Worm (Caenorhabditis elegans): ENCODE results near the gene R01H2.1.

The R01H2.1 gene

DNA sequence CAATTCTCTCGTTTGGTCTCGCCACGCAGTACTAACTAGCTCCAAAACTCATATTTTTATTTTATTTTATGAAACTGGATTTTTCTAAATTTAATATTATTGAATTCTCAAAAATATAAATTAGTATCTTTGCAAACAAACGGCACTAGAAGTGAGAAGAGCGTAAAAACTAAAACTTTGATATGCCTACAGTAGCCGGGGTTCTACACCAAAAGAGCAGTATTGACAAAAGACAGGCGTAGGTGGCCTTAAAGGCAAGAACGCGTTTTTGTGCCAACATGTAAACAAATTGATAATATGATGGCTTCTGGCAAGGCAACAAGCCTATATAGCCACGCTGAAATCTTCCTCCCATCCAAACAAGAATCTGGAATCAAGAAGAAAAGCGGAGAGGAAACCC is at the start of gene R01H2.1:
R01H2.1 (plus strand) TSS at position 301 of the 400 bp plus-strand sequence.
- TF ChIP-seq unc-62 (GFP tag; optimal IDR thresholded peaks at IDR 0.05): no peak

DNA sequence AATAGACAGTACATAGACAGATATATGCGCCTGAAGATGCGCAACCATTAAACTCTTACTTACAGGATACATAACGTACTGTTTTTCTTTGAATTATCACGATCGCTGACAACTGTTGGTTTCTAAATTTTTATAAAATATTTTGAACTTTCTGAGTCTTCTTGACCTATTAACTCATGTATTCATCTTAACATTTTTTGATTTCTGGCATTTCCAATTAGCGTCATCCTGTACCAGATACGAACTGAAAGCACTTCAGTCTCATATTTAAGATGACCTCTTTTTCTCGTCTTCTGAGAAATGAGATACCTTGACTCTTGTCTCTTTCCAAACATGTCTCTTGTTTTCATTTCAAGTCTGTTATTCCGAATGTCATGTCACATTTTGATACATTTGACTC is 48.9 kb upstream of the R01H2.1 start:
- no peak for TF ChIP-seq unc-62 (GFP tag; optimal IDR thresholded peaks at IDR 0.05)

DNA sequence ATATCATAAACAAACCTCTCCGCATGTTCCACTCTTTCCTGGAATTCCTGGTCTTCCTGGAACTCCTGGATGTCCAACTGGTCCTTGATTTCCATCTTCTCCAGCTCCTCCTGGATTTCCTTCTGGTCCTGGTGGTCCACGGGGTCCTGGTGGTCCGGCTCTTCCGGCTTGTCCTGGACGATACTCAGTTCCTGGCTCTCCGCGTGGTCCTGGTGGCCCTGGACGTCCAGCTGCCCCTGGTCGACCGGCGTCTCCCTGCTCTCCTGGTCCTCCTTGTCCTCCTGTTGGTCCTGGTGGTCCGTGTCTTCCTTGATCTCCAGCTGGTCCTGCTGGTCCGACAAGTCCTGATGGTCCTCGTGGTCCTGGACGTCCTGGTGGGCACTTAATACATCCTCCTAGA is 43.0 kb upstream of the R01H2.1 start:
- no peak for TF ChIP-seq unc-62 (GFP tag; optimal IDR thresholded peaks at IDR 0.05)

DNA sequence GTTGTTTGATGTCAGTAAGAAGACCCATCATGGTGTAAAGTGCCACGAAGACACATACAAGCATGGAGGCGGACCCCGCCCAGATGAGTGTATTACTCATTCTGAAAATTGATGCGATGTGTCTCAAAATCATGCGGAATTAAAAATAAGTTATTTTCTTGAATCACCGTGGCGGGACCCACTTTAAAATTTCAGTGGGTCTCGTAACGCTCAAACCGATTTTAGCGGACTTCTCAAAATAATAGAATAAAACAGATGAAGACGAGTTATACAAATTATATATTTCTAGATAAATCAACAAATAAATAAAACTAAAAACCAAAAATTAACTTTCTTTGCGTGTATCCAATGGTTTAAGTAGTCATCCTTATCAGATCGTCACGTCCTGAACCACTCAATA is 42.2 kb upstream of the R01H2.1 start, which contains the start of gene col-8:
col-8 (minus strand) TSS at position 101 of the 400 bp plus-strand sequence.
- no peak for TF ChIP-seq unc-62 (GFP tag; optimal IDR thresholded peaks at IDR 0.05)

DNA sequence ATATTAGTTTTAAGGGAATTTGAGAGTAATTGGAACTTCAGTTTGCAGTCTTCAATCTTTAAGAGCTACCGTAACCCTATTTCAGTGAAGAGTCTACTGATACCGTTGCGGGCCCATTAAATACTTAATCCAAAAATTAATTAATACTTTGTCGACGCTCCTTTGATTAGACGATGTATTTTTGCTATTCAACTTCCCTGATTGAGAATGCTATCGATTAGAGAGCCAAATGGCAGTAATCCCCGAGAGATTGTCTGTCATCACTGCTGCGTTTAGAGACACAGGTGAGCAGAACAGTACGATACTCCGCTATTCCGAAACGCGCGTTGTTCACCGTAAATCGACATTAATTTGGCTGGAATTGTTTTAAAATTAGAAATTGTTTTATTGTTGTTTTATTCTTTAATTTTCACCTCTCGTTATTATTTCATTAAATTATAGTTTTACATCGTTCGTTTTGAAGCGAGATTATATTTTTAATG is 41.5 kb upstream of the R01H2.1 start, which contains the start of gene rfl-1:
rfl-1 (plus strand) TSS at position 51 of the 482 bp plus-strand sequence.
- no peak for TF ChIP-seq unc-62 (GFP tag; optimal IDR thresholded peaks at IDR 0.05)

DNA sequence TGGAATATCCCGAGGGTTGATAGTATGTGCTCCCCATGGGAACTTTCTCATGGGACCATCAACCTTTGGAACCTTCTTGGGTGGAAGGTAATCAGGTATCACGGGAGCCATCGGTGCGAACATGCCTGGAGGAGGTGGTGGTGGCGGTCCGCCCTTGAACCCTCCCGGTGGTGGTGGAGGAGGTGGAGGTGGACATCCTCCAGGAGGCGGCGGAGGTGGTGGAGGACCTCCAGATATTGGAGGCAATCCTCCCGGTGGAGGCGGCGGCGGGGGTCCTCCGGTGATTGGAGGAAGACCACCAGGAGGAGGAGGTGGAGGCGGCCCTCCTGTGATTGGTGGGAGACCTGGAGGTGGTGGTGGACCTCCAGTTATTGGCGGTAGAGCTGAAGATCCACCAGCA is 36.8 kb upstream of the R01H2.1 start:
- TF ChIP-seq unc-62 (GFP tag; optimal IDR thresholded peaks at IDR 0.05): no peak

DNA sequence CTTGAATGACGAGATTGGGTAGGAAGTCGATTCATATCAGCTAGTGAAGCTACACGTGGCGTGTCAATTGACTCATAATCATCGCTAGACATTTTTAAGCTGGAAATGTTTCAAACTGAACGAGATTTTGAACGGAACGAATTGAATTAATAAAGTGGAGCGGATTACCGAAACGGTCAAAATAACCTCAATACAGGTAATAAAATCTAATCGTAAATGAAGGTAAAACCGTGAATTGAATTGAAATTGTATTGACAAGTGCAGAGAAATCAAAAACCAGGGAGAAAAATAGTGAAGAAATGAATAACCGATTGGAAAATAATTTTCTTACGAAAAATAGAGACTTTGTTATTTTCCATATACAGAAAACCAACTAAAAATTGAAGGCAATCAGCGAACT is 33.6 kb upstream of the R01H2.1 start, which contains the start of gene cyk-1:
cyk-1 (minus strand) TSS at position 101 of the 400 bp plus-strand sequence.
- no peak for TF ChIP-seq unc-62 (GFP tag; optimal IDR thresholded peaks at IDR 0.05)

DNA sequence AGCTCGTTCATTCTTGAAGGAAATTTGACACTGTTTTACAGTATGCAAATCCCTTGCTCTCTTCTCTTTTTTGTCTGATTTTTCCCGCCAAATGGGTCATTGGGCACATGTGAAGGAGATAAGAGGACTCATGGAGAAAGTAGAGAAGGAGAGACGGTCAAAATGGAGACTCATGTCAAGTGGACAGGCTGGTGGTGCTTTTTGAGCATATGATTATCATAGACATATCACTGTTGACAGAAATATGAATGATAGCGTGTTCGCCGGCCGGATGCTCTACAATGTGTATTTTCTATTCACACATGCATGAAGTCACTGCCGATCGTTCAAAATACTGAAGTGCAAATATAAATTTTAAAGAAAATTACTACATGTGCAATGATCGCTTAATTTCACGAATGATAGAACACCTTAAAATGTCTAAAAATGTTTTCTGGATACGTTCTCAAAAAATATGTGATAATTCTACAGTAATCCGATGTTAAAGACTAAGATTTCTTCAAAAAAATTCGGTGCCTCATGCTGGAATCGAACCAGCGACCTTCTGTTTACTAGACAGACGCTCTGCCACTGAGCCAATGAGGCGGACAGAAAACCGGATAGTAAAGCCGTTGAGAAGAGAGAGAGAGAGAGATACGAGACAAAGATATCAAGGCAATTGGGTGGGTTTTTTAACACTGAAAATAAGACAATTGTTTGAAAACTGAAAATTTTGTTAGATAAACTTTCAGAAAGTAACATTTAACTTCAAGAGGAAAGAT is 32.5 kb upstream of the R01H2.1 start:
- TF ChIP-seq unc-62 (GFP tag; optimal IDR thresholded peaks at IDR 0.05): no peak

DNA sequence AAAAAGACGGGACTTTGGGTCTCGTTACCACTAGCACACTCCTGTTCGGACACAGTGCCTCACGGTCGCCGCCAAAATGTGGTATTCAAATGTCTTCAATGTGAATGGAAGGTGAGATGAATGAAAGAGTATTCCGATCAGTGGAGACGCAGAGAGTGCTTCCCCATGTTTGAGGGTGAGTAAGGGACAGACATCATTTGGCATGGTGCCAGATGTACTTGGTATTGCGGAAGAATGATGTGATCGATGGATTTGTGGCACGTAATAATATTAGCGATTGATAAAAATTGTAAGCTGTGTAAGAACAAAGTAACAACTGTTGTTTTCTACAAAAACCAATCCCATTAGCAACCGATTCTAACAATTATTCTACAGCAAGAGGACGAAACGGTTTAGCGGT is 30.6 kb upstream of the R01H2.1 start:
- TF ChIP-seq unc-62 (GFP tag; optimal IDR thresholded peaks at IDR 0.05): no peak

DNA sequence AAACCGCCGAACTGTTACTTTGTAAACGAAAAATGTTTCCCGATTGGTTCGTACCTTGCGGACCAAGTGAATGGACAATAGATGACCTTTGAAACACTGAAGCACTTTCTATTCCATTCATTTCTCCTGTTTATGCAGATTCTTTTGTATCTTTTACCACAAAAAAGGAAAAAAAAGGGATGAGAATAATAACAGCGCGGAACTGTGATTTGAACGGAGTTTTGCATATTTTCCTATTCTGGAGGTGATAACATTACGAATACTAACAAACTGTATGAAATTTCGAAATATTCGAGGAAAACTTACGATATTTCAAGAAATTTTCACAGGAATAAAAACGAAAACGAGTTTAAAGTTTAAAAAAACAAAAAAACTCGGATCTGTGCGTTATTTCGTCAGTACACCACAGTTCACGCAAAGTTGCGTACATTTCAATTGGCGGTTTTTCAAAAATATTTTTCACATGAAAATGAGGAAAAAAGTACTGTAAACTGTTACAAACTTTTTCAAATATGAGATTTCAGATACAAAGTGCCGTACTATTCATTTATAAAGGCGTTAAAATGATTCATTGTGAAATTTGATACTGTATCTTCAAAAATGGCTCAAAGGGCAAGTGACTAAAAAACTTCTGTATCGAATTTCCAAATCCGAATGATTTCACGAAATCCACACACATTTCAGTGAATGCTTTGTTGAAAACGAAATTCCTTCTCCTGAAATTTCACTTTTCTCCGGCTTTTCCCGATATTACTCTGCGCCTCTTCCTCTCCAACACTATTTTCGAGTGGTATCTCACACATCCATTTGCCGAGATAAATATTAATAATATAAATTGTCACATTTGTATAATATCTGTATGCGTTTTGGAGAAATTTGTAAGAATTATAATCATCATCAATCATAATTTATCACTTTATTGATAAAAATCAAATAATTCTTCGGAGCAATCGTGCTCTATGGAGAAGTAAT is 28.1 kb upstream of the R01H2.1 start:
- TF ChIP-seq unc-62 (GFP tag; optimal IDR thresholded peaks at IDR 0.05): no peak

DNA sequence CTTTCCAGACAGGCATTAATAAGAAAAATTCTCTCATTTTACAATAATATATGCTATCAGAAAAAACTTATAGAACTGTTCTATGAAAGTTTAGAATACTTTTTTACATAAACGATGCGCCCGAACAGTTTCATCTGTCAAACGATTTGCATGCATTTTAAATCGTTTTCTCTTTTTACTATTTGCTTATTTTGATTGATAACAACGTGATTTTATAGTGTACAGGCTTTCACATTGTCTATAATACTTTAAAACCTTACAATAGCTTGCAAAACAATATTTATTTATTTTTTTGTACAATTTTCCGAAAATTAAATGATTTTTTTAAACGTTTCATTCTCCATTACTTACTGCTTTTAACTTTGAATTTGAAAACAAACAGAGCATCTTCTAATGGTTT is 17.0 kb upstream of the R01H2.1 start, which contains the start of gene R01H2.7:
R01H2.7 (minus strand) TSS at position 101 of the 400 bp plus-strand sequence.
- TF ChIP-seq unc-62 (GFP tag; optimal IDR thresholded peaks at IDR 0.05): no peak

DNA sequence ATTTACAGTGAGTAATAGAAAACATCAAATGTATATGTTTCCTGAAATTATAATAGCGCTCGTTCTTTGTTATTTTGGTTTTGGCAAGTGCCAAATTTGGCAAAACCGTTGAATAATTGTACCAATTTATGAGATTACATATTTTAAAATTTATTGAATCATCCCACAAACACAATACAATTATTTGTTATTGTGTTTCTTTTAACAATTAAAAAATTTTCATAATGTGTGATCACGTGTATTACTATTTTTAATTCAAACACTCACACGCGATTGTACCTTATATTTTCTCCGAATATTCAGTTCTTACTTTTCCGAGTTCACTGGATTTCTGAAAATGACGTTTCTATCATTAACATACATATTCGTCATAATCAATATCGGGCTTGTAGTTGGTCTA is 6.4 kb upstream of the R01H2.1 start, which contains the start of gene R01H2.2:
R01H2.2 (plus strand) TSS at position 301 of the 400 bp plus-strand sequence.
- TF ChIP-seq unc-62 (GFP tag; optimal IDR thresholded peaks at IDR 0.05): no peak

DNA sequence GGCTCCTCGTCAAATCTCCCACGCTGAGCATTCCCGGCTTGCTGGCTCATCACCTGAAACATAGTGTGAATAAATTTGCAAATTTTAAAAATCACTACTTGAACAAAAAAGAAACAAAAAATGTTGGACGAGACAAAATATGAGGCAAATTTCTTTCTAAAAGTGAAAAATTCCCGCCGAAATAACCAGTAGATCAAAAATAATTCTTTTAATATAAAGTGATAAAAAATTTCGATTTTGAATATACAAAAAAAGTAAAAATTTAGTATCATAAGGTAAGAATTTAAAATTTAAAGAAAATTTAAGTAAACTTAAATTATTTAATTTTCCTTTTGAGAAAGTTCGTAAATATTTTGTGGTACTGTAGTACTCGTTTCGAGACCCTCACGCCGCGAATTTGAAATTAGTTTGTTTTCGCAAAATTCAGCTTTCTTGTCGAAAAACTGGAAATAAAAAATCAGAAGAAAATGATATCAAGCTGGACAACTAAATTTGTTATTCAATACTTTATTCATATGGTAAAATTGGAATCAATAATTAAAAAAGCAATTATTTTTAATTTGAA is 2.1 kb upstream of the R01H2.1 start, which contains the start of gene egg-2:
egg-2 (minus strand) TSS at position 53 of the 565 bp plus-strand sequence.
- TF ChIP-seq unc-62 (GFP tag; optimal IDR thresholded peaks at IDR 0.05): no peak

DNA sequence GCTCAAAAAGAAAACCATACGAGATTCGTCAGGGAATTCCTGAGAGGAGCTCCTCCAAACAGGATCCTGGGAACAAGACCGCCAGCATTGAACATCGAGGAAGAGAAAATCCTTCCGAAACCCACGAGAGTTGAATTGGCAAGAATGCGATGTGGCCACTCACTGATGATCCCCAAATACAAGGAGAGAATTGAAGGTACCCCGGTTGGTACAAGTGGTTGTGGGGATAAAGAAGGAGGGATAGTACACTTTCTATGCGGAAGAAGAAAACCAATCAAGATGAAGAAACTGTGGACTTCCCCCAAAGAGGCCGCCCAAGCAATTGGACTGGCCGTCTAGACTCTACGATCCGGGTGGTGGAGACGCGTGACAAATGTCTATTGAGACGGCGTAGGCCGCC is 381 bp downstream of the R01H2.1 start:
- no peak for TF ChIP-seq unc-62 (GFP tag; optimal IDR thresholded peaks at IDR 0.05)

DNA sequence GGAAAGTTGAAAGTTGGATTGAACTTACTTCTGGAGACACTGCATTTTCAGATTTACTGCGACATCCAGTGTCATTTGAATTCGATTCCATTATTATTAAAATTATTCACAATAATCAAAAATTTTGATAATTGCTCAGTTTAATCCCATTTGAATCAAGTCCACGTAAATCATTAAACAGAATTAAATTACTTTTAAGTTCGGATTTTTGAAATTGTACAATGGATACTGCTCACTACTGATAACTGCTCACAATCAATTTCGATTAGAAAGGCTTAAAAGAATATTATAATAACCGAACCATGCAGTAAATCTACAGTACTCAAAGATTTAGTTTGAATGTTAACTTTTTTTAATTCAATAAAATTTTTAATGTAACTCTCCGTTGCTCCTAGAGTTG is 1.5 kb downstream of the R01H2.1 start, which contains the start of gene R01H2.4:
R01H2.4 (minus strand) TSS at position 101 of the 400 bp plus-strand sequence.
- no peak for TF ChIP-seq unc-62 (GFP tag; optimal IDR thresholded peaks at IDR 0.05)
